Fruit fly (Drosophila melanogaster) whole organism, adult: Measurements from ENCODE around the gene Duba.

ENCODE experiments used
- CG12768 ChIP-seq: fragments of 200-800 bp; sonication (Bioruptor generic); optimal IDR thresholded peaks from 2 replicates; lab custom pipeline; 2017; ENCODE audit warnings: missing biosample characterization, missing genetic modification characterization, mild to moderate bottlenecking, moderate library complexity, missing genetic modification reagents
- CG33017 ChIP-seq: fragments of 200-800 bp; sonication (Bioruptor generic); optimal IDR thresholded peaks from 2 replicates; lab custom pipeline; 2018; ENCODE audit warnings: missing biosample characterization, mild to moderate bottlenecking, missing genetic modification characterization, moderate library complexity
- bab1 ChIP-seq: fragments of 200-800 bp; sonication (Bioruptor generic); optimal IDR thresholded peaks from 3 replicates; lab custom pipeline; 2019; ENCODE audit warnings: missing biosample characterization, mild to moderate bottlenecking, missing genetic modification characterization, moderate library complexity
- cic ChIP-seq: fragments of 200-800 bp; sonication (Bioruptor generic); optimal IDR thresholded peaks from 2 replicates; lab custom pipeline; 2017; ENCODE audit warnings: missing biosample characterization, mild to moderate bottlenecking, missing genetic modification characterization, moderate library complexity
- cnc ChIP-seq, 2 experiments: fragments of >200 bp; optimal IDR thresholded peaks; 2 replicates each; lab custom pipeline; 2017
- kay ChIP-seq: fragments of 200-800 bp; sonication (Bioruptor generic); peaks from one replicate; lab custom pipeline; 2016; ENCODE audit warnings: missing biosample characterization, missing genetic modification characterization, borderline replicate concordance
- ovo ChIP-seq: fragments of 200-800 bp; sonication (Bioruptor generic); optimal IDR thresholded peaks from 2 replicates; lab custom pipeline; 2016; ENCODE audit warnings: missing biosample characterization, missing genetic modification characterization
- pad ChIP-seq: fragments of 200-800 bp; sonication (Bioruptor generic); optimal IDR thresholded peaks from 3 replicates; lab custom pipeline; 2017; ENCODE audit warnings: missing biosample characterization, missing genetic modification characterization, mild to moderate bottlenecking, moderate library complexity, missing genetic modification reagents
- tj ChIP-seq: fragments of 200-800 bp; sonication (Bioruptor generic); optimal IDR thresholded peaks from 3 replicates; lab custom pipeline; 2017; ENCODE audit warnings: missing biosample characterization, mild to moderate bottlenecking, missing genetic modification characterization, moderate library complexity

dm6 chr3L:11599255-11599654, 10.0 kb downstream of the Duba start:
- TF ChIP-seq kay (GFP tag; lab: Kevin White, UChicago) (no peak), bab1 (GFP tag; lab: Kevin White, UChicago) (no peak), pad (GFP tag; lab: Kevin White, UChicago) (no peak), tj (GFP tag; lab: Kevin White, UChicago) (peak; percentile 5), cnc (optimal IDR thresholded peaks at IDR 0.05; lab: Kevin White, UChicago) (no peak), cic (GFP tag; lab: Kevin White, UChicago) (no peak), ovo (GFP tag; lab: Kevin White, UChicago) (no peak), CG12768 (no peak), CG33017 (tag; lab: Kevin White, UChicago) (peak; percentile 48)
